Fruit fly (Drosophila melanogaster): ENCODE data around the gene CG15715.

Gene CG15715

DNA sequence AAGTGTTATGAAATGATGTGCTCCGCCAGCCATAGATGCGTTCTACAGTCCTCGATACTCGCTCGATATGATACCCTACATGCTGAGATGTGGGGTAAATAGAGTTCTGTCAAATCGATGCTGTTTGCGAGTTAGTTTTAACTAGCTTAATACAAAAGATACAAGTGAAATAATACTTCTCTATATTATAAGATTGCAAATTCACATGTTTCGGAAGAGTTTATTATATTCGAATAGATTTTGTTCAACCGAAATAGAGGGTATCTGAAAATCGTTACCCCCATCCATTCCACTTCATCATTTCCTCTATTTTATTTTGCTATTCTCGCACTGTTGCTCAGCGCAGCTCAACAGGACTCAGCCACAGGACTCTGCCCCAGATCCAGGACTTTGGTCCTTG lies 43.0 kb downstream of the CG15715 start (continued):
- peak; percentile 30 for TF ChIP-seq Sox102F (GFP tag; optimal IDR thresholded peaks at IDR 0.05)
- no peak for TF ChIP-seq Nf-YC (tag; optimal IDR thresholded peaks at IDR 0.05)
- TF ChIP-seq corto (GFP tag; optimal IDR thresholded peaks at IDR 0.05) = no peak
- no peak for TF ChIP-seq Doc3 (GFP tag; IDR thresholded peaks at IDR 0.05; ENCODE audit: partially characterized antibody)
- TF ChIP-seq wek (GFP tag; optimal IDR thresholded peaks at IDR 0.05) = no peak
- TF ChIP-seq CG6813 (GFP tag; optimal IDR thresholded peaks at IDR 0.05) = no peak
- peak; percentile 44 for TF ChIP-seq CG32532 (GFP tag; IDR thresholded peaks at IDR 0.05)
- TF ChIP-seq Ssrp (tag; optimal IDR thresholded peaks at IDR 0.05) = peak; percentile 25
- no peak for TF ChIP-seq abd-A (tag; optimal IDR thresholded peaks at IDR 0.05)
- TF ChIP-seq CG6791 (GFP tag; IDR thresholded peaks at IDR 0.05; ENCODE audit: partially characterized antibody) = no peak
- no peak for TF ChIP-seq CG6765 (GFP tag; optimal IDR thresholded peaks at IDR 0.05)
- TF ChIP-seq dimm (GFP tag; IDR thresholded peaks at IDR 0.05) = no peak
- TF ChIP-seq CG3407 (GFP tag; optimal IDR thresholded peaks at IDR 0.05) = no peak
- TF ChIP-seq Asciz (GFP tag; optimal IDR thresholded peaks at IDR 0.05) = no peak
- TF ChIP-seq CG10209 (GFP tag; optimal IDR thresholded peaks at IDR 0.05) = peak; percentile 37
- TF ChIP-seq chn (GFP tag; optimal IDR thresholded peaks at IDR 0.05) = peak; percentile 14
- no peak for TF ChIP-seq CG13287 (GFP tag; IDR thresholded peaks at IDR 0.05; ENCODE audit: partially characterized antibody)
- peak; percentile 36 for TF ChIP-seq Chrac-16 (GFP tag; optimal IDR thresholded peaks at IDR 0.05)
- no peak for TF ChIP-seq emc (GFP tag; optimal IDR thresholded peaks at IDR 0.05)
- TF ChIP-seq lmd (GFP tag; IDR thresholded peaks at IDR 0.05) = 0 out of 2 replicates have a peak, but pooled peaks have one; percentile 36
- TF ChIP-seq chinmo (GFP tag; IDR thresholded peaks at IDR 0.05; ENCODE audit: partially characterized antibody) = no peak
- TF ChIP-seq Neu2 (GFP tag; optimal IDR thresholded peaks at IDR 0.05; ENCODE audit: borderline replicate concordance) = no peak
- TF ChIP-seq ash1 (GFP tag; optimal IDR thresholded peaks at IDR 0.05) = no peak
- no peak for TF ChIP-seq CG2116 (GFP tag; optimal IDR thresholded peaks at IDR 0.05)
- no peak for TF ChIP-seq jigr1 (GFP tag; IDR thresholded peaks at IDR 0.05)
- TF ChIP-seq CG3726 (GFP tag; IDR thresholded peaks at IDR 0.05) = no peak
- TF ChIP-seq tap (tag; optimal IDR thresholded peaks at IDR 0.05) = no peak
- no peak for TF ChIP-seq CG12104 (GFP tag; optimal IDR thresholded peaks at IDR 0.05)
- no peak for TF ChIP-seq CG7357 (GFP tag; IDR thresholded peaks at IDR 0.05)
- TF ChIP-seq esg (GFP tag; conservative IDR thresholded peaks at IDR 0.05) = peak; percentile 31; the same call in 1 of the 2 replicates
- TF ChIP-seq CG8924 (tag; optimal IDR thresholded peaks at IDR 0.05) = peak; percentile 56
- peak; percentile 36 for TF ChIP-seq gsb-n (tag; optimal IDR thresholded peaks at IDR 0.05)
- TF ChIP-seq CG14965 (GFP tag; optimal IDR thresholded peaks at IDR 0.05; ENCODE audit: borderline replicate concordance) = no peak
- TF ChIP-seq toy (GFP tag; IDR thresholded peaks at IDR 0.05) = no peak
- no peak for TF ChIP-seq CG31224 (GFP tag; IDR thresholded peaks at IDR 0.05)
- no peak for TF ChIP-seq Rx (GFP tag; IDR thresholded peaks at IDR 0.05)
- TF ChIP-seq CG4617 (GFP tag; optimal IDR thresholded peaks at IDR 0.05; ENCODE audit: borderline replicate concordance) = no peak
- no peak for TF ChIP-seq bbx (GFP tag; IDR thresholded peaks at IDR 0.05; ENCODE audit: partially characterized antibody)
- peak; percentile 57 for TF ChIP-seq nmo (GFP tag; optimal IDR thresholded peaks at IDR 0.05)
- TF ChIP-seq Jarid2 (GFP tag; optimal IDR thresholded peaks at IDR 0.05) = no peak
- no peak for TF ChIP-seq ind (GFP tag; optimal IDR thresholded peaks at IDR 0.05)
- no peak for TF ChIP-seq CG1233 (GFP tag; optimal IDR thresholded peaks at IDR 0.05)
- TF ChIP-seq gt (GFP tag; IDR thresholded peaks at IDR 0.05) = no peak
- TF ChIP-seq sna (GFP tag; IDR thresholded peaks at IDR 0.05; ENCODE audit: partially characterized antibody) = no peak
- peak in 1 of 2 experiments; percentile 26 for TF ChIP-seq dpn (GFP tag; optimal IDR thresholded peaks at IDR 0.05)
- peak; percentile 38 for TF ChIP-seq slbo (GFP tag; IDR thresholded peaks at IDR 0.05)
- TF ChIP-seq CG9797 (GFP tag; optimal IDR thresholded peaks at IDR 0.05) = no peak
- no peak for TF ChIP-seq Ravus (GFP tag; IDR thresholded peaks at IDR 0.05)
- no peak for TF ChIP-seq repo (GFP tag; optimal IDR thresholded peaks at IDR 0.05)
- peak; percentile 25 for TF ChIP-seq CG33557 (GFP tag; optimal IDR thresholded peaks at IDR 0.05)

Measured in whole organism, embryonic.